Worm (Caenorhabditis elegans): ENCODE data around the gene F54D5.15.

The F54D5.15 gene

DNA sequence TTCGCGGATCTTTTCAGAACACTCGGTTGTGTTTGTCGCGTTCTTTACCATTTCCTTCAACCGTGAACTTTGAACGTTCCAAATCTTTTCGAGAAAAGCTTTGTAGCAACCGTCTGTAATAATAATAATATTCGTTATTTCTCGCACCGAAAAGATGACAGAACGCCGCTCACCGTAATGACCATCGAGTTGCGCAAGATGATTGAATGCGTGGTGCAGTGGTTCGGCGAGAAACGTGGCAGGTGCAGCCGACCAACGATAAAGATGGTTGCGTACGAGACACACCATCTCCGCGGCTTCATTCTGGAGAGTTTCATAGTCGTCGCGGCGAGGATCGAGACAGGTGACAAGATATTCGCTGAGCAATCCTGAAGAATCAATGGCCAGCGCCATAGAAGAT lies 21.1 kb downstream of the F54D5.15 start:
- TF ChIP-seq ztf-29 (GFP tag; IDR thresholded peaks at IDR 0.05) = no peak

DNA sequence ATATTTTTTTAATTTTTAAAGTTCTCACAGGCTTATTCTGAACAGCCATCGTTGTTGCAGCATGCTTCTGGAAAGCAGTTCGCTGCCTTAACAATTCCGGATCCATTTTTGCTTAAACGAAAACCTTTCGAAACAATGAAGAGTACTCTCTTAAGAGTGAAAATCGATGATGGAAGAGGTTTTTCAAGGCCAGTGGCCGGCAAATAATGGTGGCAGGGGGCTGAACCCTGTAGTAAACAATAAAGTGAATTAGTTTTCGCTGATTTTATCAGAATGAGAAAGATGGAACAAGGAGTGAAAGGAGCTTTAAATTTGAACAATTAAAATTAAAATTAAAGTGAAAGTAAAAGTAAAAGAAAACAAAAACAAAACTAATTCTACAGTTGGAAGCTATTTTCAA lies 21.6 kb downstream of the F54D5.15 start, which contains the start of gene gtf-2E2:
gtf-2E2 (minus strand) TSS at position 111 of the 400 bp plus-strand sequence.
- TF ChIP-seq cog-1 (tag; optimal IDR thresholded peaks at IDR 0.05) (no peak), T22C8.4 (GFP tag; IDR thresholded peaks at IDR 0.05) (peak; percentile 62), flt-1 (GFP tag; IDR thresholded peaks at IDR 0.05) (no peak)

DNA sequence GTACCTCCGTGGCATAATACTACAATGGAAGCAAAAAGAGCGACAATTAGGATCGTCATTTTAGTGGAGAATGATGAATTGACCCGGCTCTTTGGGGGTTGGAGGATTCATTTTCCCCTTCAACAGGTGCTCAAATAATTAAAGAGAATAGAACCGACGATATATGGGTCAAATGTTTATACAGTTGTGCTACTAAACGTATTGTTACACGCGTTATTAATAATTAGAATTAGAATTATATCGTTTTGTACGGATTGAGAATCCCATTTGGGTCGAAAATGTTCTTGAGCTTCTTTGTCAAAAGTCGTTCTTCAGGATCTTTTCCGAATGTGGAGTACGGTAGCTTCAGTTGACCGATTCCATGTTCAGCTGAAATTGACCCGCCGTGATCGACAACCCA lies 25.3 kb downstream of the F54D5.15 start, which contains the start of gene Y62F5A.9:
Y62F5A.9 (minus strand) TSS at position 101 of the 400 bp plus-strand sequence.
- no peak for TF ChIP-seq klf-2 (GFP tag; conservative IDR thresholded peaks at IDR 0.05)
- no peak for TF ChIP-seq T22C8.4 (GFP tag; IDR thresholded peaks at IDR 0.05)

DNA sequence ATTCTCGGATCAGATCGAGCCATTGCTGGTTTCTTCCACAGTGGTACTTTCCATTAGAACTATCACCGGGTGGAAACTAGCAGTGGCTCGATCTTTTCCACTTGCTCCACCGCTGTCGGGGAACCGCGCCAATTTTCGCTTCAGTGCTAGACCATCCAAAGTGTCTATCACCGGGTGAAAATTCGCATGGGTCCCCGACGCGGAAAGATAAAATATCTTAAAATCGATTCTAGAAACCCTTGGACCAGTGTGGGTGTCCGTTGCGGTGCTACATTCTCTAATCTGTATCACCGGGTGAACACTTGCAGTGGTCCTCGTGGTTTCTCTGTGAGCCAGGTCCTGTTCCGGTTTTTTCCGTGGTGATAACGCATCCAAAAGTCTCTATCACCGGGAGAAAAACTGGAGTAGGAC lies 26.4 kb downstream of the F54D5.15 start:
- peak; percentile 76 for TF ChIP-seq flt-1 (GFP tag; IDR thresholded peaks at IDR 0.05)
- peak; percentile 45; the same call in 1 of the 2 replicates for TF ChIP-seq T22C8.4 (GFP tag; IDR thresholded peaks at IDR 0.05)
- no peak for TF ChIP-seq cog-1 (tag; optimal IDR thresholded peaks at IDR 0.05)
- TF ChIP-seq klf-2 (GFP tag; conservative IDR thresholded peaks at IDR 0.05) = no peak
- no peak for TF ChIP-seq ztf-23 (GFP tag; IDR thresholded peaks at IDR 0.05)
- no peak for TF ChIP-seq ref-1 (GFP tag; conservative IDR thresholded peaks at IDR 0.05)
- TF ChIP-seq ztf-29 (GFP tag; IDR thresholded peaks at IDR 0.05) = no peak
- TF ChIP-seq med-1 (GFP tag; optimal IDR thresholded peaks at IDR 0.05; ENCODE audit: insufficient read depth) = no peak
- no peak; the same call in 1 of the 2 replicates for TF ChIP-seq tab-1 (GFP tag; IDR thresholded peaks at IDR 0.05)

DNA sequence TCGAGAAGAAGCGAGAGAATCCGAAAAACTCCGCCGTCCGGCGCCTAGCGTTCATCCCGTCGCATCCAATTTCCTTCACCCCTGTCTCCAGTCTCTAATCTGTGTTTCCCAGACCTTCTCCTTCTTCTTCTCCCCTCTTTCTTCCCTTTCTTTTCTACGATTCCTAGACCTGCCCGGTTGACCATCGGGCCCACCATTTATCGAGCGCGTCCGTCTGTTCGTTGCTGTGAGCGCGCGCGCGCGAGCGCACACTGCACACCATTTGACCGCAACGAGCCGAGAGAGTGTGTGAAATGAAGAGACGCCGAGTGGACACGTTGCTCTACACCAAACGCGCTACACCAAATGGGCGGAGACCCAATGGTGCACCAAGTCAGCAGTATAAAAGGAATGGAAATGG lies 26.9 kb downstream of the F54D5.15 start:
- 0 out of 2 replicates have a peak, but pooled peaks have one; percentile 18 for TF ChIP-seq ztf-23 (GFP tag; IDR thresholded peaks at IDR 0.05)
- TF ChIP-seq ztf-29 (GFP tag; IDR thresholded peaks at IDR 0.05) = no peak

DNA sequence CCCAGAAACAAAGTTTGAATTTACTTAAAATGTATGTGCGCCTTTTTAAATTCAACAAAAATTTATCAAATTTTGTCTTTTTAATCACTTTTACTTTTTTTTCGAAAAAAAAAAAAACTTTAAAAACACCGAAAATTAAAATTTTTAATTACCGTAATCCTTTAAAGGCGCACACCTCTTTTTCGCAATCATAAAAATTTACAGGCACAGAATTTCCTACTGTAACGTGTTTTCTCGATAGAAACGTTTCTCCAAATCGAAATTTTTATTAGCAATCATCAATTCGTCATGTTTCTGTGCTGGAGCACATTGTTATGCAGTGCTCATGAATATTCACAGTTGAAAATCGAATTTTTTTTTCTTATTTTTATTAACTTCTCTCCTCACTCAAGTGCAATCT lies 27.5 kb downstream of the F54D5.15 start:
- TF ChIP-seq flt-1 (GFP tag; IDR thresholded peaks at IDR 0.05) (no peak), T22C8.4 (GFP tag; IDR thresholded peaks at IDR 0.05) (no peak), ztf-29 (GFP tag; IDR thresholded peaks at IDR 0.05) (no peak), klf-2 (GFP tag; conservative IDR thresholded peaks at IDR 0.05) (no peak), cog-1 (tag; optimal IDR thresholded peaks at IDR 0.05) (no peak), tab-1 (GFP tag; IDR thresholded peaks at IDR 0.05) (no peak), ztf-23 (GFP tag; IDR thresholded peaks at IDR 0.05) (no peak), med-1 (GFP tag; optimal IDR thresholded peaks at IDR 0.05; ENCODE audit: insufficient read depth) (no peak), ref-1 (GFP tag; conservative IDR thresholded peaks at IDR 0.05) (no peak)

DNA sequence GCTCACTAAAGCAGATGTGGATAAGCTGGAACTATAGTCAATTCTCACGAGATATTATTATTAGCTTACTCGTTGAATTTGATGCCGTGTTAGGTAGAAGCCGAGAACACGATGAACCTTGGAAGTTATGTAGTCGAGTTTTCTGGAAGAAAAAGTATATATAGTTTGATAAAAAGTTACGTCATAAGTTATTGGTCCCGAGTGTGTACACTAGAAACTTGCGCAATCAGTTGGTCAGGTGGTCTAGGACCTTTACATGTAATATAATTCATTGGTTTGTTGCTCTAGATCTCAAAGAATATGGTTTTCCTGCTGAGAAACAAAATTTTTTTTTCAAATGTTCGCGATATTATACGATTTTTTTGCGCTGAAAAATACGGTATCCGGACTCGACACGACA lies 28.1 kb downstream of the F54D5.15 start:
- TF ChIP-seq tab-1 (GFP tag; IDR thresholded peaks at IDR 0.05) (no peak), cog-1 (tag; optimal IDR thresholded peaks at IDR 0.05) (no peak), klf-2 (GFP tag; conservative IDR thresholded peaks at IDR 0.05) (no peak), med-1 (GFP tag; optimal IDR thresholded peaks at IDR 0.05; ENCODE audit: insufficient read depth) (no peak), flt-1 (GFP tag; IDR thresholded peaks at IDR 0.05) (no peak)

DNA sequence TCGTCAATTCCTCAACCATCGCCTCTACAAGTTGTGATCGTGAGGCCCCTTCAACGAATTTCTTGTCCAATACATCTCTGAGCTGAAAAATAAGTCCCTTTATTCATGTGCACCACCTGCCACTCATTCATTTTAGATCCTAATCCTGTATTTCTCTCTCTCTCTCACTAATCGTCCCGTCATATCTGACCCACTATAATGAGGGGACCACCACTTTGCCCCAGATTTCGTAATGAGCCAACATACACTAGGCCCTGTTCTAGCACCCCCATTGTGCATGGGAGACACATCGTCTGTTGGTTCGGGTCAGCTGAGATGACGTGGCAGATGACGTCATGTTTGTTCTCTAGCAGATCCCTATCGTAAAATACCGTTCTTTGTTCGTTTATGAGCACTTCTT lies 28.6 kb downstream of the F54D5.15 start:
- no peak for TF ChIP-seq med-1 (GFP tag; optimal IDR thresholded peaks at IDR 0.05; ENCODE audit: insufficient read depth)
- TF ChIP-seq flt-1 (GFP tag; IDR thresholded peaks at IDR 0.05) = peak; percentile 71

DNA sequence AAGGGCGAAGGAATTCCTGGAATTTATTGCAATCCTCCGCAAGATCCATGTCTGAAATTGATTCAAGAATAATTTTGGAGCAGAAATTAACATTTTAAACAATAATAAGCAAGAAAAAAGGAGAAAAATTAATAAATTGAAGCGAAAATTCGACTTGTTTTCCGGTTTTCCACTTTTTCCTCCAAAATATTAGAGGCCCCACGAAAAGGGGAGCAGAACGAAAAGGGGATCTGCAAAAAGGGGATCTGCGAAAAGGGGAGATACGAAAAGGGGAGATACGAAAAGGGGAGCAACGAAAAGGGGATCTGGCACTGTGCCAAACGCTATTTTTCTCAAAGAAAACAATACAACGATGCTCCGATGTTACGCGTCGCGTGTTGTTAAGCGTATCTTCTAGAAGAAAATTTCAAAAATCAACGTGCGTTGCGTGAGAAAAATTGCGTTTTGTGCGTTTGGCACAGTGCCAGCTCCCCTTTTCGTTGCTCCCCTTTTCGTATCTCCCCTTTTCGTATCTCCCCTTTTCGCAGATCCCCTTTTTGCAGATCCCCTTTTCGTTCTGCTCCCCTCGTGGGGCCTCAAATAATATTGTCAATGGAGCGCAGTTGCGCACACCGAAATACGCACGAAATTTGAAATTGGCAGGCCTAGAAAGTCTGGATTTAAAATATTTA lies 29.5 kb downstream of the F54D5.15 start, which contains the start of gene Y62F5A.12:
Y62F5A.12 (minus strand) TSS at position 51 of the 671 bp plus-strand sequence.
- TF ChIP-seq cog-1 (tag; optimal IDR thresholded peaks at IDR 0.05) = peak; percentile 64
- TF ChIP-seq ztf-29 (GFP tag; IDR thresholded peaks at IDR 0.05) = peak; percentile 57; the same call in 1 of the 2 replicates
- TF ChIP-seq klf-2 (GFP tag; conservative IDR thresholded peaks at IDR 0.05) = peak; percentile 94
- peak; percentile 73 for TF ChIP-seq T22C8.4 (GFP tag; IDR thresholded peaks at IDR 0.05)
- peak; percentile 88 for TF ChIP-seq flt-1 (GFP tag; IDR thresholded peaks at IDR 0.05)
- peak; percentile 86 for TF ChIP-seq tab-1 (GFP tag; IDR thresholded peaks at IDR 0.05)
- TF ChIP-seq ref-1 (GFP tag; conservative IDR thresholded peaks at IDR 0.05) = peak; percentile 56
- peak; percentile 92 for TF ChIP-seq ztf-23 (GFP tag; IDR thresholded peaks at IDR 0.05)

DNA sequence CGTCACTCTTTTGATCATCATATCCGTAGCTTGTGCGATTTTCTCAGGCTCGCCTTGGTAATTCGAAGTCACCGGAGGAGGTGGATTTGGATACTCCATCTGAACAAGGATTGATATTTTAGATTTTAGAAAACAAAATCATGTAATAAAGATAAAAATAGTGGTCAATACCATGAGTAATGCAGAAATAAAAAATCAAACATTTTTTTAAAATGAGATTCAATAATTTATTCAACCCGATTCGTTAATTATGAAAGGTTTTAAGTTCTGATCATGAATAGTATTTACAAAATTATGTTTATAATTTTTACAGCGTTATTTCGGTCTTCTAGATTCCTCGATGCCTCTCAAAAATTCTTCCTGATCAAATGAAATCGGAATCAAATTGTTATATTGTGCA lies 30.3 kb downstream of the F54D5.15 start, which contains the start of gene mdt-8:
mdt-8 (minus strand) TSS at position 101 of the 400 bp plus-strand sequence.
- no peak for TF ChIP-seq tab-1 (GFP tag; IDR thresholded peaks at IDR 0.05)
- no peak for TF ChIP-seq ref-1 (GFP tag; conservative IDR thresholded peaks at IDR 0.05)
- no peak for TF ChIP-seq klf-2 (GFP tag; conservative IDR thresholded peaks at IDR 0.05)
- TF ChIP-seq cog-1 (tag; optimal IDR thresholded peaks at IDR 0.05) = no peak
- TF ChIP-seq ztf-29 (GFP tag; IDR thresholded peaks at IDR 0.05) = no peak
- TF ChIP-seq med-1 (GFP tag; optimal IDR thresholded peaks at IDR 0.05; ENCODE audit: insufficient read depth) = no peak
- TF ChIP-seq T22C8.4 (GFP tag; IDR thresholded peaks at IDR 0.05) = no peak
- TF ChIP-seq flt-1 (GFP tag; IDR thresholded peaks at IDR 0.05) = no peak
- no peak for TF ChIP-seq ztf-23 (GFP tag; IDR thresholded peaks at IDR 0.05)

DNA sequence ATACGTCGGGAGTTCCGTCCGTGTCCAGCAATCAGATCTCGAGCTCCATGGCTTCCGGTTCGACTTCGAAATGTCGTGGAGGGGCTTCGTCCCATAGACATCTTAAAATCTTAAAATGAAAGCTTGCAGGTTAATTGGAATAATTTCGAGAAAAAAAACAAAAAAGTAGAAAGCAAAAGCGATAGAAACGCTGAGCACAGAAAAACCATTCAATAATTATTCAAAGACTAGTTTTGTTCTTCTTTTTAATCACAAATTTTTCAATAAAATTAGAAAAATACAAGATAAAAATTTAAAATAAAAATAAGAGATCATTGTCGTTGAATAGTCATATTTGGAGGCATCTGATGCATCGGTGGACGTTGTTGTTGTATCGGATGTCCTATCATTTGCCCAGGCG lies 37.1 kb downstream of the F54D5.15 start, which contains the start of gene age-1:
age-1 (minus strand) TSS at position 101 of the 400 bp plus-strand sequence.
- TF ChIP-seq ztf-29 (GFP tag; IDR thresholded peaks at IDR 0.05) = no peak
- TF ChIP-seq T22C8.4 (GFP tag; IDR thresholded peaks at IDR 0.05) = no peak
- TF ChIP-seq med-1 (GFP tag; optimal IDR thresholded peaks at IDR 0.05; ENCODE audit: insufficient read depth) = no peak
- no peak for TF ChIP-seq tab-1 (GFP tag; IDR thresholded peaks at IDR 0.05)
- no peak for TF ChIP-seq ztf-23 (GFP tag; IDR thresholded peaks at IDR 0.05)
- no peak for TF ChIP-seq flt-1 (GFP tag; IDR thresholded peaks at IDR 0.05)
- no peak for TF ChIP-seq klf-2 (GFP tag; conservative IDR thresholded peaks at IDR 0.05)
- no peak for TF ChIP-seq ref-1 (GFP tag; conservative IDR thresholded peaks at IDR 0.05)
- no peak for TF ChIP-seq cog-1 (tag; optimal IDR thresholded peaks at IDR 0.05)

All from whole organism, midembryonic.